Fruit fly (Drosophila melanogaster) whole organism, embryonic: Measurements from ENCODE around the gene Osi20.
A peak's percentile ranks its signal among the peaks of the same experiment; 100 is the strongest.

Experiments
- Atf-2 ChIP-seq: fragments of 200-800 bp; sonication (Bioruptor generic); optimal IDR thresholded peaks from 2 replicates; lab custom pipeline; 2016; ENCODE audit warnings: missing biosample characterization, missing genetic modification characterization
- Atf3 ChIP-seq: fragments of 200-800 bp; sonication (Bioruptor generic); optimal IDR thresholded peaks from 3 replicates; lab custom pipeline; 2016; ENCODE audit warnings: missing biosample characterization, missing genetic modification characterization
- C15 ChIP-seq: fragments of 200-800 bp; sonication (Bioruptor generic); IDR thresholded peaks from 3 replicates; pipeline ENCODE4 v1.3.6; 2022; ENCODE audit warnings: missing biosample characterization, missing genetic modification characterization
- CG10321 ChIP-seq: fragments of 200-800 bp; sonication (Bioruptor generic); IDR thresholded peaks from 2 replicates; pipeline ENCODE4 v1.3.6; 2022; ENCODE audit warnings: missing biosample characterization, missing genetic modification characterization
- CG11504 ChIP-seq: fragments of 200-800 bp; sonication (Bioruptor generic); optimal IDR thresholded peaks from 3 replicates; lab custom pipeline; 2019; ENCODE audit warnings: missing biosample characterization, mild to moderate bottlenecking, missing genetic modification characterization, moderate library complexity
- CG11695 ChIP-seq: fragments of 200-800 bp; sonication (Bioruptor generic); IDR thresholded peaks from 3 replicates; pipeline ENCODE4 v1.3.6; 2022; ENCODE audit warnings: missing biosample characterization, missing genetic modification characterization
- CG12299 ChIP-seq: fragments of 200-800 bp; sonication (Bioruptor generic); optimal IDR thresholded peaks from 2 replicates; lab custom pipeline; 2018; ENCODE audit warnings: missing biosample characterization, mild to moderate bottlenecking, missing genetic modification characterization
- CG1233 ChIP-seq: fragments of 200-800 bp; sonication (Bioruptor generic); optimal IDR thresholded peaks from 4 replicates; lab custom pipeline; 2018; ENCODE audit warnings: missing biosample characterization, mild to moderate bottlenecking, missing genetic modification characterization
- CG12391 ChIP-seq: fragments of 200-800 bp; sonication (Bioruptor generic); optimal IDR thresholded peaks from 3 replicates; lab custom pipeline; 2018; ENCODE audit warnings: missing biosample characterization, mild to moderate bottlenecking, missing genetic modification characterization, moderate library complexity
- CG12769 ChIP-seq: fragments of 200-800 bp; sonication (Bioruptor generic); optimal IDR thresholded peaks from 2 replicates; lab custom pipeline; 2019; ENCODE audit warnings: missing biosample characterization, mild to moderate bottlenecking, missing genetic modification characterization, moderate library complexity
- CG13296 ChIP-seq: fragments of 200-800 bp; sonication (Bioruptor generic); optimal IDR thresholded peaks from 3 replicates; lab custom pipeline; 2018; ENCODE audit warnings: missing biosample characterization, mild to moderate bottlenecking, missing genetic modification characterization
- CG13894 ChIP-seq: fragments of 200-800 bp; sonication (Bioruptor generic); optimal IDR thresholded peaks from 3 replicates; lab custom pipeline; 2018; ENCODE audit warnings: missing biosample characterization, mild to moderate bottlenecking, missing genetic modification characterization, moderate library complexity
- CG14667 ChIP-seq: fragments of 200-800 bp; sonication (Bioruptor generic); IDR thresholded peaks from 2 replicates; pipeline ENCODE4 v1.3.6; 2022; ENCODE audit warnings: missing biosample characterization, missing genetic modification characterization
- CG15479 ChIP-seq: fragments of 200-800 bp; sonication (Bioruptor generic); optimal IDR thresholded peaks from 3 replicates; lab custom pipeline; 2019; ENCODE audit warnings: missing biosample characterization, mild to moderate bottlenecking, missing genetic modification characterization, moderate library complexity
- CG1832 ChIP-seq: fragments of 200-800 bp; sonication (Bioruptor generic); optimal IDR thresholded peaks from 2 replicates; lab custom pipeline; 2017; ENCODE audit warnings: missing biosample characterization, mild to moderate bottlenecking, missing genetic modification characterization, inconsistent platforms
- CG2202 ChIP-seq: fragments of 200-800 bp; sonication (Bioruptor generic); optimal IDR thresholded peaks from 2 replicates; lab custom pipeline; 2018; ENCODE audit warnings: missing biosample characterization, mild to moderate bottlenecking, missing genetic modification characterization
- CG2678 ChIP-seq: fragments of 200-800 bp; sonication (Bioruptor generic); optimal IDR thresholded peaks from 3 replicates; lab custom pipeline; 2019; ENCODE audit warnings: missing biosample characterization, mild to moderate bottlenecking, missing genetic modification characterization, moderate library complexity
- CG31224 ChIP-seq: fragments of 200-800 bp; sonication (Bioruptor generic); IDR thresholded peaks from 2 replicates; pipeline ENCODE4 v1.3.6; 2022; ENCODE audit warnings: missing biosample characterization, missing genetic modification characterization
- CG31365 ChIP-seq: fragments of 200-800 bp; sonication (Bioruptor generic); optimal IDR thresholded peaks from 2 replicates; lab custom pipeline; 2018; ENCODE audit warnings: missing biosample characterization, mild to moderate bottlenecking, missing genetic modification characterization
- CG3163 ChIP-seq: fragments of 200-800 bp; sonication (Bioruptor generic); optimal IDR thresholded peaks from 3 replicates; lab custom pipeline; 2016; ENCODE audit warnings: missing biosample characterization, missing genetic modification characterization
- CG4424 ChIP-seq: fragments of 200-800 bp; sonication (Bioruptor generic); optimal IDR thresholded peaks from 3 replicates; lab custom pipeline; 2016; ENCODE audit warnings: missing biosample characterization, missing genetic modification characterization
- CG8281 ChIP-seq: fragments of 200-800 bp; sonication (Bioruptor generic); optimal IDR thresholded peaks from 2 replicates; lab custom pipeline; 2018; ENCODE audit warnings: missing biosample characterization, mild to moderate bottlenecking, missing genetic modification characterization, moderate library complexity
- CkIIα-i1 ChIP-seq: fragments of 200-800 bp; sonication (Bioruptor generic); IDR thresholded peaks from 2 replicates; pipeline ENCODE4 v1.3.6; 2022; ENCODE audit warnings: missing biosample characterization, missing genetic modification characterization
- Ets65A ChIP-seq: fragments of 200-800 bp; sonication (Bioruptor generic); peaks from one replicate; lab custom pipeline; 2016; ENCODE audit warnings: missing biosample characterization, missing genetic modification characterization
- Fer3 ChIP-seq: fragments of 200-800 bp; sonication (Bioruptor generic); optimal IDR thresholded peaks from 2 replicates; lab custom pipeline; 2018; ENCODE audit warnings: missing biosample characterization, mild to moderate bottlenecking, missing genetic modification characterization, moderate library complexity
- Gsc ChIP-seq: fragments of 200-800 bp; sonication (Bioruptor generic); IDR thresholded peaks from 2 replicates; pipeline ENCODE4 v1.3.6; 2022; ENCODE audit warnings: missing biosample characterization, missing genetic modification characterization
- Hr51 ChIP-seq, 2 experiments: fragments of 200-800 bp; sonication (Bioruptor generic); optimal IDR thresholded peaks; 2 replicates in 1 of 2; 3 replicates in 1 of 2; lab custom pipeline; 2016 to 2018; ENCODE audit warnings: missing biosample characterization in 2 of 2, missing genetic modification characterization in 2 of 2, mild to moderate bottlenecking in 1 of 2, moderate library complexity in 1 of 2
- MBD-R2 ChIP-seq: fragments of 200-800 bp; sonication (Bioruptor generic); IDR thresholded peaks from 2 replicates; pipeline ENCODE4 v1.3.6; 2022; ENCODE audit warnings: missing biosample characterization, missing genetic modification characterization
- Max ChIP-seq: fragments of 200-800 bp; sonication (Bioruptor generic); optimal IDR thresholded peaks from 2 replicates; lab custom pipeline; 2016; ENCODE audit warnings: missing biosample characterization, mild to moderate bottlenecking, missing genetic modification characterization
- Neu2 ChIP-seq: fragments of 200-800 bp; sonication (Bioruptor generic); optimal IDR thresholded peaks from 3 replicates; lab custom pipeline; 2016; ENCODE audit warnings: missing biosample characterization, missing genetic modification characterization, borderline replicate concordance
- PHDP ChIP-seq: fragments of 200-800 bp; sonication (Bioruptor generic); optimal IDR thresholded peaks from 3 replicates; lab custom pipeline; 2018; ENCODE audit warnings: missing biosample characterization, mild to moderate bottlenecking, missing genetic modification characterization, moderate library complexity
- Ptx1 ChIP-seq: fragments of 200-800 bp; sonication (Bioruptor generic); IDR thresholded peaks from 2 replicates; pipeline ENCODE4 v1.3.6; 2022; ENCODE audit warnings: missing biosample characterization, missing genetic modification characterization
- Usf ChIP-seq: fragments of 200-800 bp; sonication (Bioruptor generic); optimal IDR thresholded peaks from 2 replicates; lab custom pipeline; 2017; ENCODE audit warnings: missing genotype, missing biosample characterization, missing genetic modification characterization
- Xbp1 ChIP-seq: fragments of 200-800 bp; sonication (Bioruptor generic); optimal IDR thresholded peaks from 3 replicates; lab custom pipeline; 2016; ENCODE audit warnings: missing biosample characterization, mild to moderate bottlenecking, missing genetic modification characterization
- bbx ChIP-seq: fragments of 200-800 bp; sonication (Bioruptor generic); IDR thresholded peaks from 2 replicates; pipeline ENCODE4 v1.3.6; 2022; ENCODE audit warnings: missing biosample characterization, missing genetic modification characterization; ENCODE audit not compliant: partially characterized antibody
- crol ChIP-seq: fragments of 200-800 bp; sonication (Bioruptor generic); IDR thresholded peaks from 2 replicates; pipeline ENCODE4 v1.3.6; 2022; ENCODE audit warnings: missing biosample characterization, missing genetic modification characterization
- eve ChIP-seq, 2 experiments: fragments of >200 bp; optimal IDR thresholded peaks; 2 replicates each; lab custom pipeline; 2017; ENCODE audit warnings: missing biosample characterization in 2 of 2, missing genetic modification characterization in 2 of 2
- gem ChIP-seq: fragments of 200-800 bp; sonication (Bioruptor generic); optimal IDR thresholded peaks from 2 replicates; lab custom pipeline; 2019; ENCODE audit warnings: missing biosample characterization, mild to moderate bottlenecking, missing genetic modification characterization, moderate library complexity
- lab ChIP-seq: fragments of 200-800 bp; sonication (Bioruptor generic); optimal IDR thresholded peaks from 3 replicates; lab custom pipeline; 2017; ENCODE audit warnings: missing biosample characterization, missing genetic modification characterization, mild to moderate bottlenecking, moderate library complexity, missing genetic modification reagents
- lola ChIP-seq, 3 experiments: fragments of >200 bp in 2 of 3; fragments of 200-800 bp in 1 of 3; sonication (Bioruptor generic) in 1 of 3; optimal IDR thresholded peaks; 2 replicates each; lab custom pipeline; 2017 to 2019; ENCODE audit warnings: missing biosample characterization in 3 of 3, missing genetic modification characterization in 3 of 3, mild to moderate bottlenecking in 1 of 3, moderate library complexity in 1 of 3
- nau ChIP-seq: fragments of 200-800 bp; sonication (Bioruptor generic); optimal IDR thresholded peaks from 3 replicates; lab custom pipeline; 2017; ENCODE audit warnings: missing biosample characterization, mild to moderate bottlenecking, missing genetic modification characterization, missing genetic modification reagents
- sim ChIP-seq: fragments of 200-800 bp; sonication (Bioruptor generic); IDR thresholded peaks from 2 replicates; pipeline ENCODE4 v1.3.6; 2022; ENCODE audit warnings: missing biosample characterization, missing genetic modification characterization
- slp2 ChIP-seq: fragments of 200-800 bp; sonication (Bioruptor generic); optimal IDR thresholded peaks from 2 replicates; lab custom pipeline; 2016; ENCODE audit warnings: missing biosample characterization, missing genetic modification characterization
- sr ChIP-seq: fragments of 200-800 bp; sonication (Bioruptor generic); IDR thresholded peaks from 3 replicates; pipeline ENCODE4 v1.3.6; 2022; ENCODE audit warnings: missing biosample characterization, missing genetic modification characterization
- sug ChIP-seq: fragments of 200-800 bp; optimal IDR thresholded peaks from 2 replicates; lab custom pipeline; 2019; ENCODE audit warnings: missing biosample characterization, mild to moderate bottlenecking, missing genetic modification characterization, moderate library complexity
- tio ChIP-seq: fragments of 200-800 bp; sonication (Bioruptor generic); optimal IDR thresholded peaks from 2 replicates; lab custom pipeline; 2017; ENCODE audit warnings: missing biosample characterization, missing genetic modification characterization, inconsistent platforms
- vfl ChIP-seq: fragments of 200-800 bp; sonication (Bioruptor generic); optimal IDR thresholded peaks from 2 replicates; lab custom pipeline; 2016; ENCODE audit warnings: missing biosample characterization, missing genetic modification characterization
- zen ChIP-seq: fragments of 200-800 bp; sonication (Bioruptor generic); optimal IDR thresholded peaks from 3 replicates; lab custom pipeline; 2018; ENCODE audit warnings: missing biosample characterization, mild to moderate bottlenecking, missing genetic modification characterization, moderate library complexity

Gene Osi20

dm6 chr3R:6351696-6352378 is 11.9 kb downstream of the Osi20 start (continued):
- TF ChIP-seq CG1233 (GFP tag; lab: Kevin White, UChicago) (peak; percentile 9), CG12299 (tag; lab: Kevin White, UChicago) (peak; percentile 13), sug (tag; lab: Kevin White, UChicago) (peak; percentile 7), Hr51 (GFP tag; optimal IDR thresholded peaks at IDR 0.05; lab: Kevin White, UChicago) (peak in 1 of 2 experiments; percentile 55), lola (GFP tag; optimal IDR thresholded peaks at IDR 0.05; lab: Kevin White, UChicago) (no peak), CG11504 (tag; lab: Kevin White, UChicago) (peak; percentile 54), Atf3 (no peak)

dm6 chr3R:6352436-6352835 is 12.5 kb downstream of the Osi20 start:
- TF ChIP-seq CG11695 (GFP tag; lab: Robert Waterston, UW) (no peak), sim (GFP tag; lab: Robert Waterston, UW) (no peak), tio (GFP tag; lab: Kevin White, UChicago) (no peak), Fer3 (tag; lab: Kevin White, UChicago) (no peak), slp2 (GFP tag; lab: Kevin White, UChicago) (no peak), Ptx1 (GFP tag; lab: Robert Waterston, UW) (no peak), Max (GFP tag; lab: Kevin White, UChicago) (no peak), CG2202 (tag; lab: Kevin White, UChicago) (no peak), CG31365 (tag; lab: Kevin White, UChicago) (no peak), eve (GFP tag; optimal IDR thresholded peaks at IDR 0.05; lab: Kevin White, UChicago) (no peak), CG10321 (GFP tag; lab: Robert Waterston, UW) (no peak), CG12769 (no peak), zen (no peak), bbx (no peak), vfl (no peak), CG13894 (tag; lab: Kevin White, UChicago) (no peak), sr (GFP tag; lab: Robert Waterston, UW) (peak; percentile 71; the same call in 2 of the 3 replicates), crol (peak; percentile 55; the same call in 1 of the 2 replicates), CG14667 (GFP tag; lab: Robert Waterston, UW) (no peak), Ets65A (GFP tag; lab: Kevin White, UChicago) (peak; percentile 46), Atf3 (no peak), CkIIα-i1 (GFP tag; lab: Robert Waterston, UW) (no peak), C15 (GFP tag; lab: Robert Waterston, UW) (no peak), Neu2 (no peak), CG31224 (peak; percentile 51; the same call in 1 of the 2 replicates), Usf (no peak), lab (GFP tag; lab: Kevin White, UChicago) (no peak), CG13296 (GFP tag; lab: Kevin White, UChicago) (no peak)

dm6 chr3R:6352893-6353623 is 13.2 kb downstream of the Osi20 start:
- TF ChIP-seq CG4424 (GFP tag; lab: Kevin White, UChicago) (peak; percentile 53), gem (peak; percentile 63), CG1832 (GFP tag; lab: Kevin White, UChicago) (no peak), CG15479 (GFP tag; lab: Kevin White, UChicago) (no peak), PHDP (peak; percentile 26), CG8281 (peak; percentile 25), CG2678 (tag; lab: Kevin White, UChicago) (peak; percentile 65), Atf-2 (GFP tag; lab: Kevin White, UChicago) (no peak), Xbp1 (GFP tag; lab: Kevin White, UChicago) (peak; percentile 37), CG3163 (GFP tag; lab: Kevin White, UChicago) (no peak), MBD-R2 (GFP tag; lab: Robert Waterston, UW) (no peak), Gsc (no peak), CG12391 (tag; lab: Kevin White, UChicago) (peak; percentile 50), nau (GFP tag; lab: Kevin White, UChicago) (peak; percentile 33)
